Worm (Caenorhabditis elegans) whole organism, early embryonic: ENCODE data around the gene F42A9.8.

ENCODE experiments used
- B0310.2 ChIP-seq: sonication (generic microtip); optimal IDR thresholded peaks from 2 replicates; lab custom pipeline; 2016; ENCODE audit warnings: mild to moderate bottlenecking, missing genetic modification characterization, missing compliant biosample characterization
- ama-1 ChIP-seq: fragments of 150-350 bp; optimal IDR thresholded peaks from 2 replicates; lab custom pipeline; 2014
- flt-1 ChIP-seq: fragments of 200-800 bp; sonication (Bioruptor generic); IDR thresholded peaks from 2 replicates; pipeline ENCODE4 v1.3.6; 2022; ENCODE audit warnings: missing genetic modification characterization, missing compliant biosample characterization
- scrt-1 ChIP-seq: fragments of 200-800 bp; sonication (Bioruptor generic); IDR thresholded peaks from 2 replicates; pipeline ENCODE4 v1.3.6; 2022; ENCODE audit warnings: missing genetic modification characterization, missing compliant biosample characterization
- tbx-11 ChIP-seq: fragments of 200-800 bp; sonication (Bioruptor generic); IDR thresholded peaks from 2 replicates; pipeline ENCODE4 v1.3.6; 2022; ENCODE audit warnings: missing genetic modification characterization, missing compliant biosample characterization

DNA sequence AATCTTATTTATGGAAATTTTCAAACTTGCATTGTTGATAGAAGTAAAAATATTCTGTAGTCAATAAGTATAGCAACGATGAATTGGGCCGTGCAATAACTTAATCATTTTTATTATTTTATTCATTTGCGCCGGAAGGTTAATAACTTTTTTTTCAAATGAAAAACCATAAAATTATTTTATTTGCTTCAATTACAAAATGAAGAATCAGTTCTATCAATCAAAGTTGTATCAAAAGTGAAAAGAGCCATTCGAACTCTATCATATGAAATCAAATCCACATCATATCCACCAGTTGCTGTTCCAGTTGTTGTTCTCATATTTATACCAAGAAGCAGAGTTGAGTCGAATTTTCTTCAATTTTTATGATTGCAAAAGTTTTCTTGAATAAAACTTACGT is 29.9 kb upstream of the F42A9.8 start, which contains the start of gene cyp-33E1:
- TF ChIP-seq ama-1 (lab: Kevin White, UChicago) (no peak), tbx-11 (GFP tag; lab: Robert Waterston, UW) (no peak), scrt-1 (GFP tag; lab: Robert Waterston, UW) (no peak), B0310.2 (tag; lab: Kevin White, UChicago) (no peak), flt-1 (no peak)
